Worm (Caenorhabditis elegans): Measurements from ENCODE around the gene srlf-37.

Gene srlf-37

ce11 chrV:568105-568504 lies 35.9 kb downstream of the srlf-37 start, which contains the start of gene sri-72:
sri-72 (minus strand) TSS chrV:568205.
- TF ChIP-seq nhr-12 (tag; optimal IDR thresholded peaks at IDR 0.05) (no peak), unc-62 (GFP tag; optimal IDR thresholded peaks at IDR 0.05) (no peak), lsy-2 (tag; optimal IDR thresholded peaks at IDR 0.05) (no peak), flh-1 (GFP tag; optimal IDR thresholded peaks at IDR 0.05) (no peak), sem-2 (GFP tag; optimal IDR thresholded peaks at IDR 0.05) (no peak), nhr-237 (tag; optimal IDR thresholded peaks at IDR 0.05) (no peak), zip-8 (tag; optimal IDR thresholded peaks at IDR 0.05) (no peak), elt-1 (tag; optimal IDR thresholded peaks at IDR 0.05; ENCODE audit: borderline replicate concordance, insufficient read depth) (no peak), blmp-1 (tag; optimal IDR thresholded peaks at IDR 0.05) (no peak), mls-2 (tag; optimal IDR thresholded peaks at IDR 0.05) (no peak), ceh-43 (GFP tag; optimal IDR thresholded peaks at IDR 0.05) (no peak), mab-5 (tag; optimal IDR thresholded peaks at IDR 0.05) (no peak), lin-13 (tag; optimal IDR thresholded peaks at IDR 0.05) (no peak), mep-1 (tag; optimal IDR thresholded peaks at IDR 0.05) (no peak)

DNA sequence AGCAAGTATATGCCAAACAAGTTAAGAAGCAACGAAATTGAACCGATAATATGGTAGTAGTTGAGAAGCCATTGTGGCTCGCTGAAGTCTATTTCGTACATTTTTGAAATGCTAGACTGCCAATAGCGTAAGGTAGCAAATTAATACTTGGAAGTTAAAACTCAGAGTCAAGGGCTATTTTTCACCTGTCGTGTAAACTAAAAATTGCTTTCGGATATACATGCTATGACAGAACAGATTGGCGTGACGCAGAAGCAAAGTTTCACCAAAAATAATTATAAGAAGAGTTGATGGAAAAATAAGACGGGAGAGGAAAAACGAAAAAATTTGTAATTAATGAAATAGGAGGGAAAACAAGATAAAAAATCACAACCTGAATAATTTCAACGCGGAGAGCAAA lies 38.0 kb downstream of the srlf-37 start, which contains the start of gene sri-73:
Gene sri-73 (minus strand): TSS at position 101 of the 400 bp plus-strand sequence.
- no peak for TF ChIP-seq unc-62 (GFP tag; optimal IDR thresholded peaks at IDR 0.05)
- TF ChIP-seq pha-4 (tag; optimal IDR thresholded peaks at IDR 0.05), result no peak
- TF ChIP-seq nhr-76 (tag; optimal IDR thresholded peaks at IDR 0.05), result no peak
- no peak for TF ChIP-seq mls-2 (tag; optimal IDR thresholded peaks at IDR 0.05)
- no peak for TF ChIP-seq nhr-28 (tag; optimal IDR thresholded peaks at IDR 0.05)
- no peak for TF ChIP-seq unc-120 (tag; optimal IDR thresholded peaks at IDR 0.05; ENCODE audit: poor library complexity, severe bottlenecking)
- TF ChIP-seq sem-2 (GFP tag; optimal IDR thresholded peaks at IDR 0.05), result no peak
- TF ChIP-seq nhr-12 (tag; optimal IDR thresholded peaks at IDR 0.05), result no peak
- TF ChIP-seq hlh-1 (tag; optimal IDR thresholded peaks at IDR 0.05), result no peak
- no peak for TF ChIP-seq nhr-237 (tag; optimal IDR thresholded peaks at IDR 0.05)
- TF ChIP-seq blmp-1 (tag; optimal IDR thresholded peaks at IDR 0.05), result no peak
- no peak for TF ChIP-seq snpc-4 (tag; optimal IDR thresholded peaks at IDR 0.05)
- TF ChIP-seq sptf-1 (tag; optimal IDR thresholded peaks at IDR 0.05), result no peak
- TF ChIP-seq drap-1 (GFP tag; optimal IDR thresholded peaks at IDR 0.05), result no peak
- no peak for TF ChIP-seq ceh-39 (tag; optimal IDR thresholded peaks at IDR 0.05)
- TF ChIP-seq mab-5 (tag; optimal IDR thresholded peaks at IDR 0.05), result no peak
- no peak for TF ChIP-seq lsy-2 (tag; optimal IDR thresholded peaks at IDR 0.05)
- TF ChIP-seq bed-3 (GFP tag; optimal IDR thresholded peaks at IDR 0.05), result no peak

DNA sequence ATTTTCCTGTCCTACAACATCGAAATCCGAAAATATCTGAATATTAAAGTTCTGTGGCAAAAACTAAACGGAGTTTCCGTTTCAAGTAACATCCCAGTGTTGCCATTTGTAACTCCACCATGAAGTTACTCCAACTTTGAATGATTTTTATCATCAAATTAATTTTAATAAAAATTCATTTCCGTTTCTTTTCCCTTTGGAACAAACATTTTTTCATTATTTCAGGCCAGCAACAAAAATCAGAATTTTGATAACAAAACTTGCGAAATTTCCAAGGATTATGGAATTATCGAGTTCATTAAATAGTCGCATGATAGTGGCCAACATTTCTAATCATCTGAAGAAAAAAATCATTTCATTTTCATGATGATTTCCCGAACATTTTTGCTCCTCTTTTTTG lies 41.2 kb downstream of the srlf-37 start, which contains the start of gene C14C6.2:
Gene C14C6.2 (plus strand): TSS at position 301 of the 400 bp plus-strand sequence.
- TF ChIP-seq nhr-76 (tag; optimal IDR thresholded peaks at IDR 0.05) (no peak), elt-1 (tag; optimal IDR thresholded peaks at IDR 0.05; ENCODE audit: borderline replicate concordance, insufficient read depth) (no peak), mls-2 (tag; optimal IDR thresholded peaks at IDR 0.05) (no peak), nhr-2 (tag; optimal IDR thresholded peaks at IDR 0.05) (no peak), nhr-237 (tag; optimal IDR thresholded peaks at IDR 0.05) (no peak), M03D4.4 (tag; optimal IDR thresholded peaks at IDR 0.05) (no peak), lsy-2 (tag; optimal IDR thresholded peaks at IDR 0.05) (no peak), zip-8 (tag; optimal IDR thresholded peaks at IDR 0.05) (no peak), blmp-1 (tag; optimal IDR thresholded peaks at IDR 0.05) (no peak), mep-1 (tag; optimal IDR thresholded peaks at IDR 0.05) (no peak), ces-1 (GFP tag; optimal IDR thresholded peaks at IDR 0.05) (no peak), ceh-83 (GFP tag; optimal IDR thresholded peaks at IDR 0.05) (no peak), bed-3 (GFP tag; optimal IDR thresholded peaks at IDR 0.05) (no peak), ztf-11 (tag; optimal IDR thresholded peaks at IDR 0.05) (no peak), sem-2 (GFP tag; optimal IDR thresholded peaks at IDR 0.05) (no peak)

DNA sequence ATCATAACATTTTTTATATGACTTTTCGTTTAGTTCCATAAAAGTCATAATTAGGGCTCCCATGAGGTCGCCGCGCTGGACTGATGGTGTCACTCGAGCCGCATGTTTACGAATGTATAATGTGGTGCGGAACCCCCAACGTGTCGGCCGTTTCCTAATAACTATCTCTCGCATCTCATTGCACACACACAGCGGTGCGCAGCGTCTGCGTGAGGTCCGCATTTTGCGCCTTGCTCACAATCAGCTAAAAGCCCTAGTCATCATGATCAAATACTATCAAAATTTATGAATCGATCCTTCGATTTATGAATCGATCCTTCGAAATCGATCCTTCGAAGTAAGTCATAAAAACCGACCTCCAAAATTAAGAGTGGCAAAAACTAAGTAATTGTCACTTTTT lies 44.1 kb downstream of the srlf-37 start, which contains the start of gene srx-7:
Gene srx-7 (plus strand): TSS at position 256 of the 400 bp plus-strand sequence.
- TF ChIP-seq sem-2 (GFP tag; optimal IDR thresholded peaks at IDR 0.05) (no peak), ceh-43 (GFP tag; optimal IDR thresholded peaks at IDR 0.05) (no peak), tbx-8 (GFP tag; optimal IDR thresholded peaks at IDR 0.05) (no peak)

- TF ChIP-seq unc-62 (GFP tag; optimal IDR thresholded peaks at IDR 0.05) (no peak), flh-1 (GFP tag; optimal IDR thresholded peaks at IDR 0.05) (no peak), unc-39 (tag; optimal IDR thresholded peaks at IDR 0.05) (no peak), snpc-4 (tag; optimal IDR thresholded peaks at IDR 0.05) (no peak), bed-3 (GFP tag; optimal IDR thresholded peaks at IDR 0.05) (no peak), ztf-11 (tag; optimal IDR thresholded peaks at IDR 0.05) (no peak), nhr-2 (tag; optimal IDR thresholded peaks at IDR 0.05) (no peak), unc-120 (tag; optimal IDR thresholded peaks at IDR 0.05; ENCODE audit: poor library complexity, severe bottlenecking) (no peak), mep-1 (tag; optimal IDR thresholded peaks at IDR 0.05) (no peak), ham-2 (GFP tag; optimal IDR thresholded peaks at IDR 0.05) (no peak), ceh-39 (tag; optimal IDR thresholded peaks at IDR 0.05) (no peak), mab-5 (tag; optimal IDR thresholded peaks at IDR 0.05) (no peak), lsy-2 (tag; optimal IDR thresholded peaks at IDR 0.05) (no peak), cnd-1 (tag; optimal IDR thresholded peaks at IDR 0.05) (no peak), nhr-76 (tag; optimal IDR thresholded peaks at IDR 0.05) (no peak), hlh-1 (tag; optimal IDR thresholded peaks at IDR 0.05) (no peak), ceh-83 (GFP tag; optimal IDR thresholded peaks at IDR 0.05) (no peak), drap-1 (GFP tag; optimal IDR thresholded peaks at IDR 0.05) (no peak), zip-8 (tag; optimal IDR thresholded peaks at IDR 0.05) (no peak), nhr-12 (tag; optimal IDR thresholded peaks at IDR 0.05) (no peak)
Observed at ce11 chrV:556055-556454, 48.0 kb downstream of the srlf-37 start, which contains the start of gene srx-8. srx-8 (minus strand) TSS chrV:556155.
